Worm (Caenorhabditis elegans): ENCODE data around the gene nhr-288.
"Not testable (repeated sequence)": the region's sequence is repeated elsewhere in the genome, so short reads cannot be mapped to it uniquely, and the experiment has no call there.

nhr-288 gene

DNA sequence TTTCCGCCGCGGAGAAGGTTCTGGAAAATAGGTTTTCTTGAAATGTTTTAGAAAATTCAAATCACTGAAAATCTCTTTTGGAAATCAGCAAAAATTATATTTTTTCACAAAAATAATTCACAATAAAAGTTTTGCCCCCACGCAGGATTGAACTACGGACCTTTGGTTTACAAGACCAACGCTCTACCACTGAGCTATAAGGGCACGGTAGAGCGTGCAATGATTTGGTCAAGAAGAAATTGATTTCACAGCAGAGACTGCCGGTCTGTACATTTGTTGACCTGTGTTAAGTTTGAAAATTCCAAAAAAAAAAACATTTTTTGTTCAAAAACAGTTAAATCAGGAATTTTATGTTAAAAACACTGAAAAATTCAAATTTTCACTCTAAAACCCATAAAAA is 29.9 kb upstream of the nhr-288 start:
- TF ChIP-seq med-1 (GFP tag; optimal IDR thresholded peaks at IDR 0.05; ENCODE audit: insufficient read depth) = no peak
- TF ChIP-seq ztf-23 (GFP tag; IDR thresholded peaks at IDR 0.05) = no peak
- no peak for TF ChIP-seq tab-1 (GFP tag; IDR thresholded peaks at IDR 0.05)
- no peak for TF ChIP-seq cog-1 (tag; optimal IDR thresholded peaks at IDR 0.05)
- no peak for TF ChIP-seq ref-1 (GFP tag; conservative IDR thresholded peaks at IDR 0.05)
- no peak for TF ChIP-seq klf-2 (GFP tag; conservative IDR thresholded peaks at IDR 0.05)
- no peak for TF ChIP-seq flt-1 (GFP tag; IDR thresholded peaks at IDR 0.05)
- TF ChIP-seq ztf-29 (GFP tag; IDR thresholded peaks at IDR 0.05) = no peak
- TF ChIP-seq T22C8.4 (GFP tag; IDR thresholded peaks at IDR 0.05) = no peak

DNA sequence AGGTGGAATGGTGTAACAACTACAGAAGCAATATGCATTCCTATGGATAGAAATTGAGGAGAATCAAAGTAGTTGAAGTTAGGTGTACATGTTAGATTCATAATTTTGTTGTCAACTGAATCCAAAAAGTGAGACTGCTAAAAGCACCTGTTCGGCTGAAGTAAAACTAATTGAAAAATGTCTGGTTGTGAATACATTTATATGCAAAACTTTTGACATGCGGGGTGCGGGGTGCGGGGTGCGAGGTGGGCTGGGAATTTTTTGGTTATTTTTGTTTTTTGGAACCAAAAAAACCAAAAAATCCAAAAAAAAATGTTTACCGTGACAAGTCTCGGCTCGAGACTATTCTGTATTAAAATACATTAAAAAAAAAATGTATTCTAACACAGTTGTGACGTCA is 27.7 kb upstream of the nhr-288 start, which contains the start of gene srh-207:
srh-207 (minus strand) TSS at position 101 of the 400 bp plus-strand sequence.
- TF ChIP-seq ztf-23 (GFP tag; IDR thresholded peaks at IDR 0.05) (no peak), cog-1 (tag; optimal IDR thresholded peaks at IDR 0.05) (no peak), flt-1 (GFP tag; IDR thresholded peaks at IDR 0.05) (no peak), T22C8.4 (GFP tag; IDR thresholded peaks at IDR 0.05) (no peak), tab-1 (GFP tag; IDR thresholded peaks at IDR 0.05) (no peak)

ce11 chrV:18404767-18405166 is 22.3 kb upstream of the nhr-288 start, which contains the start of gene srh-209:
srh-209 (minus strand) TSS chrV:18404867.
- not testable (repeated sequence) for TF ChIP-seq ref-1 (GFP tag; conservative IDR thresholded peaks at IDR 0.05); T22C8.4 (GFP tag; IDR thresholded peaks at IDR 0.05); tab-1 (GFP tag; IDR thresholded peaks at IDR 0.05)

DNA sequence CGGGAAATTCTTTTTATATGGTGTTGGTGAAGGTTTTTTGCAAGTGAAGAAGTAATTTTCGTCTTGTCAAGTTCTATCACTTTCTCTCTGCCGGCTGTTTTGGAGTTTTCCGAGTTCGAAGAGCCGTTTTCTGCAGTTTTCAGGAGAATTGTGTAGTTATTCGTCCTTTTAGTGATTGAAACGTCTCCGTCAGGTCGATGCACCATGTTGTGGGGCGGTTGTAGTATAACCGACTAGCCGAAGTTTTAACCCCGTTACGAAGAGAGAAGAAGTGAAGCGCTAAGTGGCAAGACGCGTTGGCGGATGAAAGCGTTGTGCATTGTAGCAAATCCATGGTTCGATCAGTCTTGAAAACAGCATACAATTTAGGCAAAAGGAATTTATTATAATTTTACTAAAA is 20.3 kb upstream of the nhr-288 start:
- TF ChIP-seq ref-1 (GFP tag; conservative IDR thresholded peaks at IDR 0.05) = no peak
- no peak for TF ChIP-seq flt-1 (GFP tag; IDR thresholded peaks at IDR 0.05)
- TF ChIP-seq med-1 (GFP tag; optimal IDR thresholded peaks at IDR 0.05; ENCODE audit: insufficient read depth) = no peak
- TF ChIP-seq tab-1 (GFP tag; IDR thresholded peaks at IDR 0.05) = no peak
- no peak for TF ChIP-seq cog-1 (tag; optimal IDR thresholded peaks at IDR 0.05)
- no peak for TF ChIP-seq ztf-23 (GFP tag; IDR thresholded peaks at IDR 0.05)
- TF ChIP-seq T22C8.4 (GFP tag; IDR thresholded peaks at IDR 0.05) = no peak
- no peak for TF ChIP-seq klf-2 (GFP tag; conservative IDR thresholded peaks at IDR 0.05)
- no peak for TF ChIP-seq ztf-29 (GFP tag; IDR thresholded peaks at IDR 0.05)

DNA sequence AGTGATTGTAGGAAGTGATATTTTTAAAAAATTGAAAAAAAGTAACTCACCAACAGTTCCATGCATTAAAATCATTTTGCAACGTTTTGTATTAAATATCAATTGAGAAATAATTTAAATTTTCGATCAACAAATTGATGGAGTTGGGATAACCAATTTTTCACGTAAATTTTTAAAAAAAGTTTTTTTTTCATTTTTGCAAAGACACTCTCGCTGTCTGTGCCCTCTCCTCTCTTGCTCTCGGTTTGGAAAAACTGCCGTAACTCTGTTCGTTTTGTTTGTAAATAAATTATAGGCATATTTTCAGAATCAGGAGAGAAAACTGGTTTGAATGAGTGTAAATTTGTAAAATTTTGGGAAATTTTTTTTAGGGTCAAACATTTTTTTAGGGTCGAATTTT is 15.3 kb upstream of the nhr-288 start, which contains the start of gene Y51A2B.16:
Y51A2B.16 (minus strand) TSS at position 101 of the 400 bp plus-strand sequence.
- TF ChIP-seq ztf-23 (GFP tag; IDR thresholded peaks at IDR 0.05) = no peak
- TF ChIP-seq med-1 (GFP tag; optimal IDR thresholded peaks at IDR 0.05; ENCODE audit: insufficient read depth) = no peak
- no peak for TF ChIP-seq ztf-29 (GFP tag; IDR thresholded peaks at IDR 0.05)
- TF ChIP-seq T22C8.4 (GFP tag; IDR thresholded peaks at IDR 0.05) = no peak
- no peak for TF ChIP-seq klf-2 (GFP tag; conservative IDR thresholded peaks at IDR 0.05)
- no peak for TF ChIP-seq tab-1 (GFP tag; IDR thresholded peaks at IDR 0.05)

- no peak for TF ChIP-seq klf-2 (GFP tag; conservative IDR thresholded peaks at IDR 0.05)
- no peak for TF ChIP-seq ztf-29 (GFP tag; IDR thresholded peaks at IDR 0.05)
- TF ChIP-seq T22C8.4 (GFP tag; IDR thresholded peaks at IDR 0.05) = no peak
- no peak for TF ChIP-seq flt-1 (GFP tag; IDR thresholded peaks at IDR 0.05)
- TF ChIP-seq tab-1 (GFP tag; IDR thresholded peaks at IDR 0.05) = no peak
- no peak for TF ChIP-seq med-1 (GFP tag; optimal IDR thresholded peaks at IDR 0.05; ENCODE audit: insufficient read depth)
- no peak for TF ChIP-seq ztf-23 (GFP tag; IDR thresholded peaks at IDR 0.05)
- TF ChIP-seq ref-1 (GFP tag; conservative IDR thresholded peaks at IDR 0.05) = no peak
- TF ChIP-seq cog-1 (tag; optimal IDR thresholded peaks at IDR 0.05) = no peak
These were observed 13.2 kb upstream of the nhr-288 start, which contains the start of gene Y51A2B.9 for ce11 chrV:18395649-18396048. Y51A2B.9 (minus strand) TSS chrV:18395749.

DNA sequence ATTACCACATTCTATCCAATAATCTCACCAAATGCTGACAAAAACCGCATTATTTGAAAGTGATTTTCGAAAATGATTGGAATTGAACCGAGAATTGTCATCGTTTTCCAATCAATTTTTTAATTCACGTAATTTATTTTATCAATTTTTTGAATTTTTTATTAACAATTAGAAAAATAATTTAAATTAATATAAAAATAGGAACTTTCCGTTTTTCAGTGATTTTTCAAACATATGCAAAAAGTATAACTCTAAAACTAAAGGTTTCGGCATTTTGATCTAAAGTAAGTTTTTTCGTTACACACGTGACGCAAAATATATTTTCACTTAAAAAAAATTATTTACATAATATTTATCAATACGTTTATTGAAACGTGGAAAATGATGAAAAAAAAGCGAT is 11.7 kb upstream of the nhr-288 start, which contains the start of gene Y51A2B.6:
Y51A2B.6 (minus strand) TSS at position 101 of the 400 bp plus-strand sequence.
- no peak for TF ChIP-seq cog-1 (tag; optimal IDR thresholded peaks at IDR 0.05)
- no peak for TF ChIP-seq ref-1 (GFP tag; conservative IDR thresholded peaks at IDR 0.05)
- TF ChIP-seq tab-1 (GFP tag; IDR thresholded peaks at IDR 0.05) = no peak
- TF ChIP-seq klf-2 (GFP tag; conservative IDR thresholded peaks at IDR 0.05) = no peak
- no peak for TF ChIP-seq ztf-29 (GFP tag; IDR thresholded peaks at IDR 0.05)
- TF ChIP-seq T22C8.4 (GFP tag; IDR thresholded peaks at IDR 0.05) = no peak

DNA sequence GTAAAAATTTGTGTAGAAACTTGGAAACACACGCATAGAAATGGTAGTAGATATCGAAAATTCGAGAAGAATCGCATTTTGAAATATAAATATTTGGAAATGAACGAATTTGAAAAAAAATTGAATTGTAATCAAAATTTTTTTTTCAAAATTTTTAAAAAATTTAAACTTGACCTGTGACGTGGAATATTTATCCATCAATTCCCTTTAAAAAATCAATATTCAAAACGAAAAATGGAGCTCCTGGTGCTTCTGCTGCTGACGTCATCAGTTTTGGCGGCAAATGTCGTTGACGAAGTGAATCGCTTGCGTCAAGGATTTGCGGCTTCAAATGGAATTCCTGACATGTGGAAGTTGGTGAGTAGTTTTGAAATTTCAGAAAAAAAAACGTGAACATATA is 6.6 kb upstream of the nhr-288 start, which contains the start of the genes Y51A2B.4 and Y51A2B.5:
Y51A2B.4 (minus strand) TSS at position 101 of the 400 bp plus-strand sequence.
Y51A2B.5 (plus strand) TSS at position 232 of the 400 bp plus-strand sequence.
- TF ChIP-seq ref-1 (GFP tag; conservative IDR thresholded peaks at IDR 0.05) (no peak), cog-1 (tag; optimal IDR thresholded peaks at IDR 0.05) (no peak), flt-1 (GFP tag; IDR thresholded peaks at IDR 0.05) (no peak), ztf-29 (GFP tag; IDR thresholded peaks at IDR 0.05) (no peak), med-1 (GFP tag; optimal IDR thresholded peaks at IDR 0.05; ENCODE audit: insufficient read depth) (no peak), T22C8.4 (GFP tag; IDR thresholded peaks at IDR 0.05) (no peak), klf-2 (GFP tag; conservative IDR thresholded peaks at IDR 0.05) (no peak), tab-1 (GFP tag; IDR thresholded peaks at IDR 0.05) (no peak), ztf-23 (GFP tag; IDR thresholded peaks at IDR 0.05) (no peak)

- no peak for TF ChIP-seq T22C8.4 (GFP tag; IDR thresholded peaks at IDR 0.05)
- TF ChIP-seq cog-1 (tag; optimal IDR thresholded peaks at IDR 0.05) = no peak
- TF ChIP-seq klf-2 (GFP tag; conservative IDR thresholded peaks at IDR 0.05) = no peak
- no peak for TF ChIP-seq ztf-29 (GFP tag; IDR thresholded peaks at IDR 0.05)
- no peak for TF ChIP-seq ztf-23 (GFP tag; IDR thresholded peaks at IDR 0.05)
- no peak for TF ChIP-seq tab-1 (GFP tag; IDR thresholded peaks at IDR 0.05)
- no peak for TF ChIP-seq flt-1 (GFP tag; IDR thresholded peaks at IDR 0.05)
- no peak for TF ChIP-seq med-1 (GFP tag; optimal IDR thresholded peaks at IDR 0.05; ENCODE audit: insufficient read depth)
- TF ChIP-seq ref-1 (GFP tag; conservative IDR thresholded peaks at IDR 0.05) = no peak
These were observed 3.7 kb downstream of the nhr-288 start, which contains the start of gene Y51A2B.8 for ce11 chrV:18378819-18379218. Y51A2B.8 (plus strand) TSS chrV:18379119.

DNA sequence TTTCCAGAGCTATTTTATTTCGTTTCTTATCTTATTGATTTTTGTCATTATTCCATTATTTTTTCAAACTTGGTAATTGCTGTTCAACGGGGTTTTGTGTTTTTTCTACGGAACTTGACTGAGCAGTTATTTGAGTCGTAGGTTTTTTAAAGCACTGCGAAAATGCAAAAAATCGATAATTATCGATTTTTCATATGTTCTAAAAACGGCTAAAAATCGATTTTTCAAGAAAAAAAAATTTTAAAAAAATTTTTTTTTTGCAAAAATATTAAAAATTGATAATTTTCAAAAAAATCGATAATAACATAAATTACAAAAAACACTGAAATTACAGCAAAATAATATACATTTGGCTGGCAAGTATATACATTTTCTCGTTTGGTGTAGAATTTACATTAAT is 6.9 kb downstream of the nhr-288 start:
- TF ChIP-seq T22C8.4 (GFP tag; IDR thresholded peaks at IDR 0.05) = peak; percentile 79
- TF ChIP-seq cog-1 (tag; optimal IDR thresholded peaks at IDR 0.05) = no peak
- no peak for TF ChIP-seq ztf-29 (GFP tag; IDR thresholded peaks at IDR 0.05)
- TF ChIP-seq klf-2 (GFP tag; conservative IDR thresholded peaks at IDR 0.05) = no peak
